Worm (Caenorhabditis elegans): ENCODE data around the gene hrpk-2.

DNA sequence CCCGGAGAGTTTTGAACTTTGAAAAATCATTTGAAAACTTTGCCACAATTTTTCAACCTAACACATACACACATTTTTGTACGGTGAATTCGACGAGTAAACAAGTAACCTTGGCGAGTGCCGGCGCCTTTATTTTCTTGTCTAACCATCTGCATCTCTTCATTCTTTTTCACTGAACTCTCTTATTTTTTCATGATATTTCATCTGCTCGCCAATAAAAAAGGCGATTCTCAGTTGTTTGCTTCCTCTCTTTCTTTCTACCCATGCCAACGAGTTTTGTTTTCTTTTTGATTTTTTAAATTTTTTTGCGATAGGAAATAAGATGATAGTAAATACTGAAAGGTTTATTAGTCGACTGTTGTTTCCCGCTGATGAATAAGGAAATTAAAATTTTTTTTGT lies 8.2 kb upstream of the hrpk-2 start:
- TF ChIP-seq W03F9.2 (tag; optimal IDR thresholded peaks at IDR 0.05), result no peak
- no peak for TF ChIP-seq dao-5 (tag; optimal IDR thresholded peaks at IDR 0.05)
- TF ChIP-seq him-1 (tag; optimal IDR thresholded peaks at IDR 0.05), result no peak

Data from whole organism, L4/young adult.